Worm (Caenorhabditis elegans) whole organism, L2 larva: ENCODE measurements around the gene W03F8.4.

ENCODE experiments used
- alr-1 ChIP-seq: fragments of 150-350 bp; optimal IDR thresholded peaks from 2 replicates; lab custom pipeline; 2014; ENCODE audit warnings: missing biosample characterization, missing genetic modification characterization
- aly-2 ChIP-seq: fragments of 150-350 bp; optimal IDR thresholded peaks from 2 replicates; lab custom pipeline; 2014; ENCODE audit warnings: missing biosample characterization, missing genetic modification characterization
- ceh-16 ChIP-seq: fragments of 150-350 bp; optimal IDR thresholded peaks from 2 replicates; lab custom pipeline; 2014; ENCODE audit warnings: missing biosample characterization, missing genetic modification characterization
- ceh-82 ChIP-seq: fragments of 150-350 bp; optimal IDR thresholded peaks from 2 replicates; lab custom pipeline; 2014; ENCODE audit warnings: missing biosample characterization, missing genetic modification characterization
- egl-27 ChIP-seq: sonication (generic microtip); optimal IDR thresholded peaks from 3 replicates; lab custom pipeline; 2017; ENCODE audit warnings: missing biosample characterization, missing genetic modification reagents, missing genetic modification characterization
- elt-1 ChIP-seq: fragments of 150-350 bp; optimal IDR thresholded peaks from 2 replicates; lab custom pipeline; 2014; ENCODE audit warnings: missing biosample characterization, missing genetic modification characterization
- nhr-11 ChIP-seq: fragments of 150-350 bp; optimal IDR thresholded peaks from 2 replicates; lab custom pipeline; 2014; ENCODE audit warnings: missing biosample characterization, missing genetic modification characterization
- nhr-12 ChIP-seq: fragments of 150-350 bp; optimal IDR thresholded peaks from 2 replicates; lab custom pipeline; 2014; ENCODE audit warnings: missing biosample characterization, missing genetic modification characterization
- nhr-237 ChIP-seq: fragments of 150-350 bp; optimal IDR thresholded peaks from 2 replicates; lab custom pipeline; 2014; ENCODE audit warnings: missing biosample characterization, missing genetic modification characterization
- nhr-25 ChIP-seq: fragments of 150-350 bp; sonication (generic microtip); optimal IDR thresholded peaks from 3 replicates; lab custom pipeline; 2014; ENCODE audit warnings: missing biosample characterization, missing genetic modification characterization
- nhr-6 ChIP-seq: fragments of 150-350 bp; optimal IDR thresholded peaks from 2 replicates; lab custom pipeline; 2014; ENCODE audit warnings: missing biosample characterization, missing genetic modification characterization
- sma-9 ChIP-seq, 2 experiments: fragments of 150-350 bp in 1 of 2; sonication (generic microtip) in 1 of 2; optimal IDR thresholded peaks; 2 replicates each; lab custom pipeline; 2014 to 2016; ENCODE audit warnings: missing genetic modification characterization in 2 of 2, mild to moderate bottlenecking in 1 of 2, missing biosample characterization in 1 of 2, missing compliant biosample characterization in 1 of 2, missing genetic modification reagents in 1 of 2, moderate library complexity in 1 of 2
- snpc-4 ChIP-seq: fragments of 150-350 bp; optimal IDR thresholded peaks from 2 replicates; lab custom pipeline; 2014; ENCODE audit warnings: missing biosample characterization, missing genetic modification characterization
- unc-39 ChIP-seq: fragments of 150-350 bp; optimal IDR thresholded peaks from 2 replicates; lab custom pipeline; 2014; ENCODE audit warnings: missing biosample characterization, missing genetic modification characterization
- ztf-11 ChIP-seq: sonication (generic microtip); optimal IDR thresholded peaks from 2 replicates; lab custom pipeline; 2017; ENCODE audit warnings: missing biosample characterization, missing genetic modification characterization
- ztf-4 ChIP-seq: fragments of 150-350 bp; optimal IDR thresholded peaks from 2 replicates; lab custom pipeline; 2014; ENCODE audit warnings: missing biosample characterization, missing genetic modification characterization

W03F8.4 gene

ce11 chrIV:5228619-5229018, 44.7 kb downstream of the W03F8.4 start, which contains the start of gene thn-6:
Gene thn-6, plus strand, starts transcription at chrIV:5228919.
- TF ChIP-seq ceh-82 (tag; lab: Kevin White, UChicago) (no peak), alr-1 (tag; lab: Kevin White, UChicago) (no peak), ztf-4 (tag; lab: Kevin White, UChicago) (no peak)

DNA sequence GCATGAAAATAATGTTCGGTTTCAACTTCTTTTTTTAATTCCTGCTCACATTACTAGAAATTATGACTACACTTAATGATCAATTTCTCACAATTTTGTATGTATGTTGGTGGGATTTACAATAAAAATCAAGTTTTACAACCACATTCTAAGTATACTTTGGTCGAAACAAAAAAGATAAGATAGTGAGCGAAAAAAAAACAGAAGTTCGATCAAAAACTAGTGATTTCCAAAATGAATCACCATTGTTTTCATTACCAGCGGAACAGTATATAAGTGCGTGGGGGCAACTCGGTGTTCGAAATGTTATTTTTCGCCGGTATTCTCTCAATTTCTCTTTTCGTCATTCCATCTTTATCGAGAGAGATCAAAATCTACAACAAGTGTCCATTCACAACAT, 46.6 kb downstream of the W03F8.4 start, which contains the start of gene thn-5:
Gene thn-5, plus strand, starts transcription at position 301 of the 400 bp plus-strand sequence.
- TF ChIP-seq egl-27: no peak
- no peak for TF ChIP-seq ceh-16
- TF ChIP-seq snpc-4 (tag; lab: Kevin White, UChicago): no peak
- no peak for TF ChIP-seq ztf-11 (tag; lab: Kevin White, UChicago)
- no peak for TF ChIP-seq sma-9 (GFP tag; optimal IDR thresholded peaks at IDR 0.05; lab: Kevin White, UChicago)
- TF ChIP-seq sma-9 (tag; optimal IDR thresholded peaks at IDR 0.05; lab: Kevin White, UChicago): no peak
- TF ChIP-seq nhr-12 (tag; lab: Kevin White, UChicago): no peak
- no peak for TF ChIP-seq nhr-237 (tag; lab: Kevin White, UChicago)
- no peak for TF ChIP-seq unc-39 (tag; lab: Kevin White, UChicago)
- no peak for TF ChIP-seq nhr-11 (tag; lab: Kevin White, UChicago)
- TF ChIP-seq nhr-25: no peak
- TF ChIP-seq elt-1: no peak
- TF ChIP-seq nhr-6 (tag; lab: Kevin White, UChicago): no peak
- TF ChIP-seq aly-2 (tag; lab: Kevin White, UChicago): no peak
